Fruit fly (Drosophila melanogaster): Measurements from ENCODE around the gene Atac3.

Atac3 gene

dm6 chr3L:342839-343238 is 15.0 kb upstream of the Atac3 start, which contains the start of gene mthl10 (continued):
- TF ChIP-seq disco-r (GFP tag; optimal IDR thresholded peaks at IDR 0.05), result no peak
- TF ChIP-seq CG31441 (GFP tag; IDR thresholded peaks at IDR 0.05), result no peak
- peak; percentile 24 for TF ChIP-seq Dp (GFP tag; optimal IDR thresholded peaks at IDR 0.05)
- TF ChIP-seq CG7839 (tag; optimal IDR thresholded peaks at IDR 0.05), result no peak
- no peak for TF ChIP-seq CG42726 (GFP tag; IDR thresholded peaks at IDR 0.05; ENCODE audit: partially characterized antibody)
- TF ChIP-seq CG9437 (GFP tag; optimal IDR thresholded peaks at IDR 0.05), result no peak

dm6 chr3L:341052-341852 is 13.5 kb upstream of the Atac3 start:
- TF ChIP-seq Kr (GFP tag; optimal IDR thresholded peaks at IDR 0.05), result no peak
- TF ChIP-seq CG10959 (GFP tag; IDR thresholded peaks at IDR 0.05), result no peak
- TF ChIP-seq amos (GFP tag; IDR thresholded peaks at IDR 0.05; ENCODE audit: partially characterized antibody), result 0 out of 2 replicates have a peak, but pooled peaks have one; percentile 12
- TF ChIP-seq Bgb (GFP tag; IDR thresholded peaks at IDR 0.05; ENCODE audit: partially characterized antibody), result peak; percentile 26; the same call in 1 of the 2 replicates
- no peak for TF ChIP-seq CG17385 (GFP tag; optimal IDR thresholded peaks at IDR 0.05)
- peak; percentile 53 for TF ChIP-seq nom (GFP tag; optimal IDR thresholded peaks at IDR 0.05)
- TF ChIP-seq repo (GFP tag; optimal IDR thresholded peaks at IDR 0.05), result no peak
- TF ChIP-seq CG10543 (GFP tag; optimal IDR thresholded peaks at IDR 0.05), result peak; percentile 5
- no peak for TF ChIP-seq dysf (GFP tag; IDR thresholded peaks at IDR 0.05)
- TF ChIP-seq Jarid2 (GFP tag; optimal IDR thresholded peaks at IDR 0.05), result peak; percentile 43
- no peak for TF ChIP-seq dan (GFP tag; IDR thresholded peaks at IDR 0.05)
- peak; percentile 62 for TF ChIP-seq pros (GFP tag; optimal IDR thresholded peaks at IDR 0.05)
- TF ChIP-seq da (GFP tag; optimal IDR thresholded peaks at IDR 0.05), result no peak
- TF ChIP-seq ftz-f1 (GFP tag; optimal IDR thresholded peaks at IDR 0.05), result peak; percentile 44
- peak; percentile 42; the same call in 1 of the 2 replicates for TF ChIP-seq CG13287 (GFP tag; IDR thresholded peaks at IDR 0.05; ENCODE audit: partially characterized antibody)
- peak; percentile 4 for TF ChIP-seq CG15269 (tag; optimal IDR thresholded peaks at IDR 0.05)
- no peak for TF ChIP-seq CG11456 (GFP tag; IDR thresholded peaks at IDR 0.05)
- peak; percentile 81; the same call in 2 of the 4 replicates for TF ChIP-seq chinmo (GFP tag; IDR thresholded peaks at IDR 0.05; ENCODE audit: partially characterized antibody)
- no peak for TF ChIP-seq CHES-1-like (GFP tag; optimal IDR thresholded peaks at IDR 0.05)
- no peak for TF ChIP-seq lab (GFP tag; optimal IDR thresholded peaks at IDR 0.05)
- TF ChIP-seq disco-r (GFP tag; optimal IDR thresholded peaks at IDR 0.05), result no peak
- no peak for TF ChIP-seq dati (GFP tag; IDR thresholded peaks at IDR 0.05)
- no peak for TF ChIP-seq row (GFP tag; IDR thresholded peaks at IDR 0.05)
- peak; percentile 44 for TF ChIP-seq abd-A (tag; optimal IDR thresholded peaks at IDR 0.05)
- peak; percentile 1 for TF ChIP-seq sug (tag; optimal IDR thresholded peaks at IDR 0.05)
- TF ChIP-seq CG14965 (GFP tag; optimal IDR thresholded peaks at IDR 0.05; ENCODE audit: borderline replicate concordance), result no peak
- TF ChIP-seq Deaf1 (tag; optimal IDR thresholded peaks at IDR 0.05), result peak; percentile 60
- TF ChIP-seq CG12769 (tag; optimal IDR thresholded peaks at IDR 0.05), result peak; percentile 26
- TF ChIP-seq CG8290 (GFP tag; optimal IDR thresholded peaks at IDR 0.05), result no peak
- peak in 1 of 2 experiments; percentile 30 for TF ChIP-seq CG8290 (tag; optimal IDR thresholded peaks at IDR 0.05)
- no peak for TF ChIP-seq croc (GFP tag; conservative IDR thresholded peaks at IDR 0.05)
- peak; percentile 45 for TF ChIP-seq CG13894 (tag; optimal IDR thresholded peaks at IDR 0.05)
- TF ChIP-seq Trl (optimal IDR thresholded peaks at IDR 0.05), result no peak
- no peak for TF ChIP-seq Trl (GFP tag; optimal IDR thresholded peaks at IDR 0.05)
- no peak for TF ChIP-seq CG34376 (GFP tag; optimal IDR thresholded peaks at IDR 0.05)
- TF ChIP-seq gcm (GFP tag; optimal IDR thresholded peaks at IDR 0.05), result no peak
- no peak for TF ChIP-seq fd3F (GFP tag; optimal IDR thresholded peaks at IDR 0.05)
- peak; percentile 41 for TF ChIP-seq sd (tag; optimal IDR thresholded peaks at IDR 0.05)
- TF ChIP-seq mirr (GFP tag; optimal IDR thresholded peaks at IDR 0.05), result peak; percentile 0
- 0 out of 3 replicates have a peak, but pooled peaks have one; percentile 17 for TF ChIP-seq ci (GFP tag; IDR thresholded peaks at IDR 0.05)
